Worm (Caenorhabditis elegans) whole organism, L2 larva: ENCODE measurements around the gene sra-38.

ENCODE experiments used
- ama-1 ChIP-seq: fragments of 150-350 bp; optimal IDR thresholded peaks from 2 replicates; lab custom pipeline; 2018; ENCODE audit warnings: inconsistent platforms
- ceh-16 ChIP-seq: fragments of 150-350 bp; optimal IDR thresholded peaks from 2 replicates; lab custom pipeline; 2014; ENCODE audit warnings: missing biosample characterization, missing genetic modification characterization
- dmd-4 ChIP-seq: sonication (generic microtip); optimal IDR thresholded peaks from 2 replicates; lab custom pipeline; 2017; ENCODE audit warnings: missing biosample characterization, missing genetic modification characterization
- fos-1 ChIP-seq: fragments of 150-350 bp; optimal IDR thresholded peaks from 2 replicates; lab custom pipeline; 2014; ENCODE audit warnings: missing biosample characterization, missing genetic modification characterization
- lin-13 ChIP-seq: fragments of 150-350 bp; optimal IDR thresholded peaks from 2 replicates; lab custom pipeline; 2014; ENCODE audit warnings: missing biosample characterization, missing genetic modification reagents, missing genetic modification characterization
- lsy-2 ChIP-seq, 2 experiments: fragments of 150-350 bp in 1 of 2; sonication (generic microtip) in 1 of 2; optimal IDR thresholded peaks; 2 replicates each; lab custom pipeline; 2014 to 2017; ENCODE audit warnings: missing biosample characterization in 2 of 2, missing genetic modification characterization in 2 of 2
- nhr-237 ChIP-seq: fragments of 150-350 bp; optimal IDR thresholded peaks from 2 replicates; lab custom pipeline; 2014; ENCODE audit warnings: missing biosample characterization, missing genetic modification characterization
- peb-1 ChIP-seq: fragments of 150-350 bp; optimal IDR thresholded peaks from 2 replicates; lab custom pipeline; 2014; ENCODE audit warnings: missing biosample characterization, missing genetic modification characterization
- unc-62 ChIP-seq: fragments of 150-350 bp; optimal IDR thresholded peaks from 2 replicates; lab custom pipeline; 2014; ENCODE audit warnings: missing biosample characterization, missing genetic modification reagents, missing genetic modification characterization

DNA sequence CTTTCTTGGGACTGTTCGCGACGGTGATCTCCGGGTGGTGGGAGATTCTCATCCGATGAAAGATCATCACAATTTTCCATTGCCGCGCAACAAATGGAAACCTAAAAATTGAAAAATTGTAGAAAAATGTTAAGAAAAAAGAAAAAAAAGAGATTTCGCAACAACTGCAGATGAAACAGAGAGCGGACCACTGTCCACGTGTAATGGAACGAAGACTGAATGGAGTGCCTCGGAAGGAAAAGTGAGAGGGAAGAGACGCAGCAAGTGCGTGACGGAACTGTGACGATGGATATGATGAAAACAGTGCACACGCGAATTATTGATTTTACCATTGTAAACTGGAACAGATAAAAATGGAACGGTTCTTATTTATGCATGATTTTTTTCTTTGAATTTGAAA lies 26.1 kb upstream of the sra-38 start, which contains the start of gene meg-2:
- no peak for TF ChIP-seq dmd-4 (tag; lab: Kevin White, UChicago)
- no peak for TF ChIP-seq lsy-2 (tag; optimal IDR thresholded peaks at IDR 0.05; lab: Kevin White, UChicago)
- no peak for TF ChIP-seq peb-1 (tag; lab: Kevin White, UChicago)
- no peak for TF ChIP-seq ceh-16 (tag; lab: Kevin White, UChicago)
- no peak for TF ChIP-seq ama-1 (lab: Kevin White, UChicago)
- no peak for TF ChIP-seq lin-13 (GFP tag; lab: Kevin White, UChicago)
- no peak for TF ChIP-seq fos-1
- TF ChIP-seq unc-62 (GFP tag; lab: Kevin White, UChicago), result no peak
- TF ChIP-seq nhr-237 (tag; lab: Kevin White, UChicago), result no peak
